Worm (Caenorhabditis elegans) whole organism, L4/young adult: ENCODE measurements around the gene C33F10.1.

Experiments used
- W03F9.2 ChIP-seq: fragments of 150-350 bp; optimal IDR thresholded peaks from 2 replicates; lab custom pipeline; 2014; ENCODE audit warnings: missing biosample characterization, missing genetic modification characterization
- dao-5 ChIP-seq: sonication (generic microtip); optimal IDR thresholded peaks from 2 replicates; lab custom pipeline; 2016; ENCODE audit warnings: missing genotype, missing genetic modification characterization, moderate library complexity, missing compliant biosample characterization
- him-1 ChIP-seq: sonication (generic microtip); optimal IDR thresholded peaks from 2 replicates; lab custom pipeline; 2016; ENCODE audit warnings: missing genotype, missing genetic modification reagents, missing genetic modification characterization, missing compliant biosample characterization

C33F10.1 gene

DNA sequence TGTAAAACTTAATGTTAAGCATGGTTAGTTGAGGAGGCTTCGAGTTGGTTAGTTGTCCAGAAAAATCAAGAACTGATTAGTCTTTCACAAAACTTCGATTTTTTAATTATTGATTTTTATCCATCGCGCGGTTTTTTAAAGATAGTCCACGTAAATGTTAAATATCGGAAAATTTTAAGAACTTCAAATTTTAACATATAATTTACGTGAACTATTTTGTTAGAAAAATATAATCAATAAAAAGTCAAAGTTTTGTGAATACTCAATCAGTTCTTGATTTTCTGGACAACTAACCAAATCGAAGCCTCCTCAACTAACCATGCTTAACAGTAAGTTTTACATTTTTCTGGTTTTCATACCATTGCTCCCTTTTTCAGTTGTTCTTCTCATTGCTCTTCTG is at the start of gene C33F10.1, which contains the start of gene C33F10.11:
C33F10.1 (plus strand) TSS at position 263 of the 400 bp plus-strand sequence.
C33F10.11 (minus strand) TSS at position 101 of the 400 bp plus-strand sequence.
- TF ChIP-seq him-1 (no peak), W03F9.2 (tag; lab: Kevin White, UChicago) (no peak), dao-5 (tag; lab: Kevin White, UChicago) (no peak)

DNA sequence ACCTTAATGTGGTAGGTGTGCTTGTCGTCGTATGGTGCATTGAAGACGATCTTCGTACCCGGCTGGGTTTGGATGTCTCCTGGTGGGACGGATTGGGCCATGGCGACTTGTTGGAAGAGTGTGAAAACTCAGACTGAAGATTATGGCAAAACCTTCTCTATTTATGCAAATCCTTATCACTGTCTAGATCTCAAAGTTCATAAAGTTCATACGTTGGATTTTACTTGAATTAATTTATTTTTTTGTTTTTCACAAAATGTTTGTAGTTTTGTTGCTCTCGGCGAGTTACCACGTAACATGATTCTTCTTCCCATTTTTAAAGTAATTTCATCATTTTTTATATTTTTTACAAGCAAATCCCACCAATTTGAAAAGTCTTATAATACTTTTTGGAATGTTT is 48.6 kb upstream of the C33F10.1 start, which contains the start of gene msp-3:
msp-3 (minus strand) TSS at position 101 of the 400 bp plus-strand sequence.
- TF ChIP-seq W03F9.2 (tag; lab: Kevin White, UChicago) = no peak
- no peak for TF ChIP-seq dao-5 (tag; lab: Kevin White, UChicago)
- no peak for TF ChIP-seq him-1

DNA sequence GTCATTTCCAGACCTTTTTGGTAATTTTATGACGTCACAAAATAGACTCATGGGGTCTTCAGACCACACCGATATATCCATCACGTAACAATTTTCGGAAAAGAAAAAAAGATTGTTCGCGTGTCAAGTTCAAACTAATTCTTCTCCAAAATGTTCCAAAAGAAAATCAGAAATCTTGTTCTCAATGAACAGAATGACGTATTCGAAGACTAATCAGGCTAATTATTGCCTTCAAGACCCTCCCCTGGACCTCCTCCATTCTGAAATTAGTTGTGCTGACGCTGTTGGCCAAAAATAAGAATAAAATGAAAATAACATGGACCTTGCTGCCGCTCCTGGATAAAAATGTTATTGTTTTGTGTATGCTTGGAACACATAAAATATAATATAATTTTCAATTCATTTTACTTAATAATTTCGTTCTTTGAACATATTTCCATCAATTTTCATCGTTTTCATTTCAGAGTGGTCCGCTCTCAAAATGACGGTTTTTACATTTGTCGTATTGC is 44.9 kb upstream of the C33F10.1 start, which contains the start of gene F26G1.15:
F26G1.15 (plus strand) TSS at position 459 of the 509 bp plus-strand sequence.
- TF ChIP-seq him-1 (no peak), W03F9.2 (tag; lab: Kevin White, UChicago) (no peak), dao-5 (tag; lab: Kevin White, UChicago) (no peak)

DNA sequence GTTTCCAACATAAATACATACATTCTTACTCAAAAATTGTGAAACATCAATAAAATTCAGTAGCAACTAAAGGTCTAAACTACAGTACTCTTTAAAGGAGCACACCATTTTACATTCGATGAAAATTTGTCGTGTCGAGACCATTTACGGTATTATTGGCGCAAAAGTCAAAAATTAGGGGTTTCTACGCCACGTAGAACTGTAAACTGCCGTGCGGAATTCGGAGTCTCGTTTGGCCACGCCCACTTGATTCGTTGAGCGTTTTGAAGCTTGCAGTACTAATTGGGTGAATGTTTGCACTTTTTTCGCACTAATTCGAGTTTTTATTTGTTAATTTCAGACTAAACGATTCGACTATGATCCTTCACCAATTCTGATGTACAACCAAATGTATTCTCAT is 44.1 kb upstream of the C33F10.1 start:
- TF ChIP-seq dao-5 (tag; lab: Kevin White, UChicago) (no peak), W03F9.2 (tag; lab: Kevin White, UChicago) (no peak), him-1 (no peak)

DNA sequence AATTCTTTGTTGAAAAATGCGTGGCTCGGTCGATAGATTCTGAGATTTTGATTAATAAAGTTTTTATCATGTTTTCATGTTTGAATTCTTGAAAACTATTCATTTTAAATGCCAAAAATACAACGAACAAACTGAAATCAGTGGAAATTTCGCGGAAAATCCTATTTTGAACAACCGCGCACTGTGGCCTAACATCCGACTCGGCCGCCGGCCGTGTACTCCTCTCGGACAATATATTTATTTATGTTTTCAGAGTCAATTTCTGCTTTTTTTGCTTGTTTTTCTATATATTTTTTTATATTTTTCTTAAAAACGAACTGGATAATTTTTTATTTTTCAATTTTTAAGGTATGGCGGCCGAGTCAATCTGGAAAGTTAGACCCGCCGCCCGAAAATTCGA is 43.6 kb upstream of the C33F10.1 start, which contains the start of gene F26G1.1:
F26G1.1 (plus strand) TSS at position 347 of the 400 bp plus-strand sequence.
- peak; percentile 3 for TF ChIP-seq him-1
- TF ChIP-seq dao-5 (tag; lab: Kevin White, UChicago) = no peak
- peak; percentile 22 for TF ChIP-seq W03F9.2 (tag; lab: Kevin White, UChicago)

DNA sequence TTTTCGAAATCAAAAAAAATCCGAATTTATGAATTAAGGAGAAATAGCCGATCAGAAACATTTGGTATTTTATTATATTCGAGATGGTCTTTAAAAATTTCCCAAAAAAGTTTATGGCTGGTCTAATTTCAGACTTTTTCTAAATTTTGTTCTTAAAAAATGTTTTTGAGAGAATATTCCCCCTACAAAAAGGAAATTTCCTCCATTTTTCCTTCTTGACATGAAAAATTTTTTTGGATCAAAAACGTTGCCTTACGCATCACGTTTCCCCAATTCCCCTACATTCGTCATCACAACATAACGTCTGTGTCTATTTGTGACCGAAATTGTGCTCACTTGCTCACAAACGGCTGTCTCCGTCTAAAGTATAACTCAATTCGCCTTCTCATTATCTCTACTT is 41.5 kb upstream of the C33F10.1 start:
- TF ChIP-seq dao-5 (tag; lab: Kevin White, UChicago) (no peak), him-1 (no peak), W03F9.2 (tag; lab: Kevin White, UChicago) (no peak)

DNA sequence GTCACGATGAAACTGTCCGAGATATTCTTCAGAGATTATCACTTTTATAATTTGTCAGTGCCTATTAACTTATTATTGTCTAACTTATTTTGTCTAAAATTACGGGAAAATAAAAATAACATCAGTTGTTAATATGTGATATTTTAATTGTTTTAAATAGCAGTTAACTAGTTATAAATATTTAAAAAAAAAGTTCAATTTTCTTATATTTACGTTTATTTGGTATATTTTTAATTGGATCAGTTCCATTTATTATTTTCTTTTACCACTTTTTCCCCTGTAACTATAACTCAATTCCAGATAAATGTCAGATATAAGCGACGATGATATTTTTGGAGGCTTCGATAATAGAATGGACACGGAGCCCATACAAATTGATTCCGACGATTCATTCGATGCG is 39.4 kb upstream of the C33F10.1 start, which contains the start of gene C33F10.4:
C33F10.4 (plus strand) TSS at position 301 of the 400 bp plus-strand sequence.
- TF ChIP-seq him-1 (no peak), W03F9.2 (tag; lab: Kevin White, UChicago) (no peak), dao-5 (tag; lab: Kevin White, UChicago) (no peak)

DNA sequence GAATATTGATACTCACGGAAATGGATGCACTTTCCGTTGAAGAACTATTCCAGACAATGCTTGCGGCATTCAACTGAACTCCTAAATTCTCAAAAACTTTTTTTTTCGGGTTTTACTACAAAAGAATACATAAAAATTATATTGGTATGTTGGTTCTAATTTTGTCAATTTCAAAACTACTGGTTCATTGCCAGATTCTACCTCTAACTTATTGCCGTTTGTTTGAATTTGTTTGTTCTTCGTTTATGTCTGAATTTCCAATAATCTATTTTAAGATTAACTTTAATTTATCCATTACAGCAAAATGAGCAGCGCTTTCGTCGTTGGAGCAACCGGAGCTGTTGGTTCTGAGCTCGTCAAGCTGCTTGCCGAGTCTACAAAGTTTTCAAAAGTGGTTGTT is 37.8 kb upstream of the C33F10.1 start, which contains the start of gene C33F10.14:
C33F10.14 (plus strand) TSS at position 301 of the 400 bp plus-strand sequence.
- TF ChIP-seq dao-5 (tag; lab: Kevin White, UChicago) (no peak), W03F9.2 (tag; lab: Kevin White, UChicago) (no peak), him-1 (no peak)

DNA sequence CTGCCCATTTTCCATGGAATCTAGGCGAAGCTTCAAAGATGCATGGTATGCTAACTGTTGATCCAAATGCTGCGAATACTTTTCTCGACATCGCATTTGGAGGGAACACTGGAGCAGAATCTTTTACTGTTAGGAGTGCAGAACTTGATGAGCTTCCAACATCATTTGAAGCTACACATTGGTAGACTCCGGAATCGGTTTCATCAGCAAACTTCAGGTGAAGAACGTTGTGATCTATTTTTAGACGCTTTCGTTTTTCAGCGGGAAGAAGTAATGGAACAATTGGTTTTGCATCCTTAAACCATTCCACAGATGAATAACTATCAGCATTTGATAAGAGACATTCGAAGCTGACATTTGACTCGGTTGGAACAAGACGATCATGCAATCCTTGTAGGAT is 34.3 kb upstream of the C33F10.1 start:
- no peak for TF ChIP-seq him-1
- no peak for TF ChIP-seq W03F9.2 (tag; lab: Kevin White, UChicago)
- no peak for TF ChIP-seq dao-5 (tag; lab: Kevin White, UChicago)

DNA sequence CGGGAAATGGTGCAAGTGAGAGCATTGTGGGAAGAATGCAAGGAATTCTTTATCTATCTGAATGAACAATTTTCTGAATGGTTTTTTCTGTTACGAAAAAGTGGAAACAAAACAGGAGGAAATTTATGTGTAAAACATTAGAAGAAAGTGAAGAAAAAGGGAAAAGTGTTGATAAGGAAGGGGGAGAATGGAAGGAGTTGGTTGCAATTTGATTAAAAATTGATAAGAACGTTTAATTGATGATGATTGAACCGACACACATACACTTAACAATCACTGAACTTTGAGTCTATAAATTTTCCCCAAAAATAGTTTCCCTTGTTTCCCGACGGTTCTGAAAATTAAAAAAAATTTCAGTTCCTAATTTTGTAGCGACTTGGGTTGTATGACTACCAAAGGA is 31.9 kb upstream of the C33F10.1 start:
- TF ChIP-seq W03F9.2 (tag; lab: Kevin White, UChicago) (no peak), dao-5 (tag; lab: Kevin White, UChicago) (no peak), him-1 (no peak)

DNA sequence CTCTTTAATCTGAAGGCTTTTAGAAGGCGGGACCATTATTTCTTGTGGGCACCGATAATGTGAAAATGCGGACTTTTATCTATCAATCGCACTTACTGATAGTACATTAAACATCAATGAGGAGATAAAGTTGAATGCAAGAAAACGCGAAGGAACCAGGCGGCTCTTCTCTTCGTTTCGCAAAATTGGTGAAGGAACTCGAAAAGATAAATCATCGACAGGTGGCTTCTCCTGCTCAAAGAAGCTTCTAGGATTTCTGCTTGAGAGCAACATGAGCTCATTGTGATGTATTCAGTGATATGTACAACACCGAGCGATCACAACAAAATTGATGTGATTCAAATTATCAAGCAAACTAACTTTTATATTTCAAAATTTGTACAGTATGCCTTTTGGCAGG is 29.0 kb upstream of the C33F10.1 start:
- no peak for TF ChIP-seq W03F9.2 (tag; lab: Kevin White, UChicago)
- no peak for TF ChIP-seq dao-5 (tag; lab: Kevin White, UChicago)
- TF ChIP-seq him-1 = no peak

DNA sequence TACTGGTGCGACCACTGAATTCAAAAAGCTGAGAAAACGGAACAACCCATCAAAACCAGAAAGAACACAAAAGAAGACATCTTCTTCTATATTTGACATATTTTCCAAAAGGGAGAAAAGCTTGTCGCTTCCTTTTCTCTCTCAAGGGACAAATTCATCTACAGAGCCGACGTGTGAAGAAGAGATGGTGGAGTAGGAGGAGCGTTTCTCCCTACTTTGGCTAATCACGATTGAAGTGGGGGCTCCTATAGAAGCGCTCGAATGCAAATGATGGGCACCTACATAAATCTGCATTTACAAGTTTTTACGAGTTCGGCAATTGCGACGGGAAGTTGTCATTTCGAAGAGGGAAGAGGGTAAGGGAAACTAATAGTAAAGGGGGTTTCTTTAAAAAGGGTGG is 28.6 kb upstream of the C33F10.1 start:
- no peak for TF ChIP-seq dao-5 (tag; lab: Kevin White, UChicago)
- TF ChIP-seq him-1 = no peak
- TF ChIP-seq W03F9.2 (tag; lab: Kevin White, UChicago) = no peak

DNA sequence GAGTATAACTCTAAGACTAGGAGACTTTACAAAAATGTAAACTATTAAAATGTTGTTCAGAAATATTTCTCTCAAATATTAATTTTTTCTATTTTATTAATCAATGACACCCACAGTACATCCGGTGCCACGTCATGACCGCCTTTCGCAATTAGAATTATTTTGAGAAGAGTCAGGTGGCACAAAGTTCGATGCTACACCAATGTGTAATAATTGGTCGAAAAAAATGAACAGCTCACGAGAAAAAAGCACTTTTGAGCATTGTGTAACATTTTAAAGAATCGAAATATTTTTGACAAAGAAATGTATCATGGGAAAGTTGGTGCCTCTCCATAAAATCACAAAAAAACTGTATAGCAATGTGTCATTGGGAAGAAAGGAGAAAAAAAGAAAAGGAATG is 28.1 kb upstream of the C33F10.1 start:
- TF ChIP-seq dao-5 (tag; lab: Kevin White, UChicago) = no peak
- no peak for TF ChIP-seq W03F9.2 (tag; lab: Kevin White, UChicago)
- TF ChIP-seq him-1 = no peak

DNA sequence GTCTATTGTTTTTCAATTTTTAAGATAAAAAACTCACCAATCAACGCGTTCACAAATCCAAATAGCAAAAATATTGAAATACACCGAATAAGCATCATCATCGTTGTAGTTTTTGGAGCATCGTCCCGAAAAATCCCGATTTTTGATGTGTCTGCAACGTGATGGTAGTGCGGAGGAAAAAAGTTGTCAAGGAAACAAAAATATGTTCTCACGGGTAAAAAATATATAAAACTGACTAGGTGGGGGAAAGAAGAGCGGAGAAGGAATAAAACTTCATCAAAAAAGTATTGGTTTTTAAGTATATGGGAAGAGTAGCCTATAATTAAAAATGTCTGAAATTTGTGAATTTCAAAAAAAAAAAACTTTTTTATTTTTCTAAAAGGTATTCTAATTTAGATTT is 22.8 kb upstream of the C33F10.1 start, which contains the start of gene rig-6:
rig-6 (minus strand) TSS at position 101 of the 400 bp plus-strand sequence.
- TF ChIP-seq dao-5 (tag; lab: Kevin White, UChicago) = no peak
- no peak for TF ChIP-seq W03F9.2 (tag; lab: Kevin White, UChicago)
- TF ChIP-seq him-1 = no peak

DNA sequence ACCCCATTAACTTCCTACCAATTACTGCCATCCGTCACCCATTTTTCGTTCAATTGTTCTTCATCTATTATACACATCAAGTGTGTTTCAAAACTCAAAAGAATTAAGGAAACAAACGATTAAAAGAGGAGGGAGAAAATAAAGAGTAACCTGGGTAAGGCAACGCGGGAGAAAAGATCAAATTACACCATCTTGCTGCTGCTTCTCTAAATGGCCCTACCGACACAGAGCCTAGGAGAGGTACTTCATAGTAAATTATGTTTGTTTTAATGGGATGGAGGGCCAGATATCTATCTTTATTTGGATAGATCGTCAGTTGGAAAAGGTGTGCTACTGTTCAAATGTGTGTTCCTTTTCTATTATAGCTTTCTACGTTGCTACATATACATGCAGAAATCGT is 19.5 kb upstream of the C33F10.1 start:
- no peak for TF ChIP-seq him-1
- TF ChIP-seq W03F9.2 (tag; lab: Kevin White, UChicago) = no peak
- no peak for TF ChIP-seq dao-5 (tag; lab: Kevin White, UChicago)
